Worm (Caenorhabditis elegans): ENCODE results near the gene cdh-7.

cdh-7 gene

ce11 chrII:14804259-14804899 lies 38.6 kb upstream of the cdh-7 start, which contains the start of gene W01D2.3 (continued):
- TF ChIP-seq nhr-11 (tag; optimal IDR thresholded peaks at IDR 0.05) (no peak), C38D4.7 (GFP tag; optimal IDR thresholded peaks at IDR 0.05) (peak; percentile 93), lin-11 (tag; optimal IDR thresholded peaks at IDR 0.05) (peak; percentile 84), dve-1 (tag; optimal IDR thresholded peaks at IDR 0.05) (peak; percentile 79), eyg-1 (tag; optimal IDR thresholded peaks at IDR 0.05) (peak; percentile 97), F13H6.1 (tag; optimal IDR thresholded peaks at IDR 0.05) (peak; percentile 87), pqm-1 (tag; optimal IDR thresholded peaks at IDR 0.05) (peak; percentile 31), ceh-34 (tag; optimal IDR thresholded peaks at IDR 0.05) (peak; percentile 96), tbx-7 (tag; optimal IDR thresholded peaks at IDR 0.05) (peak; percentile 71), pha-2 (tag; optimal IDR thresholded peaks at IDR 0.05) (peak; percentile 92), syd-9 (tag; optimal IDR thresholded peaks at IDR 0.05) (peak; percentile 78), ceh-14 (tag; optimal IDR thresholded peaks at IDR 0.05) (peak; percentile 95), K09A11.1 (tag; optimal IDR thresholded peaks at IDR 0.05; ENCODE audit: insufficient read depth) (peak; percentile 66), unc-42 (tag; optimal IDR thresholded peaks at IDR 0.05) (peak; percentile 61), tbx-2 (tag; optimal IDR thresholded peaks at IDR 0.05) (peak; percentile 93), elt-2 (tag; optimal IDR thresholded peaks at IDR 0.05) (peak; percentile 91), pha-4 (tag; optimal IDR thresholded peaks at IDR 0.05) (no peak)

ce11 chrII:14805686-14806085 lies 37.3 kb upstream of the cdh-7 start, which contains the start of gene srt-11:
TSS of gene srt-11 (plus strand) at chrII:14805986.
- TF ChIP-seq ceh-19 (GFP tag; optimal IDR thresholded peaks at IDR 0.05) (no peak), pag-3 (tag; optimal IDR thresholded peaks at IDR 0.05; ENCODE audit: borderline replicate concordance) (no peak), ceh-24 (tag; optimal IDR thresholded peaks at IDR 0.05) (no peak), gmeb-2 (tag; optimal IDR thresholded peaks at IDR 0.05) (no peak), unc-86 (tag; optimal IDR thresholded peaks at IDR 0.05) (no peak), F13H6.1 (tag; optimal IDR thresholded peaks at IDR 0.05) (no peak), tbx-7 (tag; optimal IDR thresholded peaks at IDR 0.05) (no peak), C38D4.7 (GFP tag; optimal IDR thresholded peaks at IDR 0.05) (no peak), elt-4 (tag; optimal IDR thresholded peaks at IDR 0.05) (no peak), madf-2 (tag; optimal IDR thresholded peaks at IDR 0.05) (no peak), ceh-6 (GFP tag; optimal IDR thresholded peaks at IDR 0.05) (no peak), unc-42 (tag; optimal IDR thresholded peaks at IDR 0.05) (no peak), che-1 (tag; optimal IDR thresholded peaks at IDR 0.05) (no peak), elt-2 (tag; optimal IDR thresholded peaks at IDR 0.05) (no peak), ceh-14 (tag; optimal IDR thresholded peaks at IDR 0.05) (no peak), nfya-1 (tag; optimal IDR thresholded peaks at IDR 0.05) (no peak), zip-5 (tag; optimal IDR thresholded peaks at IDR 0.05) (no peak), hlh-8 (tag; optimal IDR thresholded peaks at IDR 0.05) (no peak), rnt-1 (tag; optimal IDR thresholded peaks at IDR 0.05) (no peak), ets-4 (tag; optimal IDR thresholded peaks at IDR 0.05) (no peak)

ce11 chrII:14808686-14809085 lies 34.3 kb upstream of the cdh-7 start, which contains the start of gene W01D2.6:
TSS of gene W01D2.6 (plus strand) at chrII:14808986.
- no peak for TF ChIP-seq ahr-1 (tag; optimal IDR thresholded peaks at IDR 0.05)
- no peak for TF ChIP-seq sox-4 (tag; optimal IDR thresholded peaks at IDR 0.05)
- TF ChIP-seq zip-5 (tag; optimal IDR thresholded peaks at IDR 0.05) = no peak

DNA sequence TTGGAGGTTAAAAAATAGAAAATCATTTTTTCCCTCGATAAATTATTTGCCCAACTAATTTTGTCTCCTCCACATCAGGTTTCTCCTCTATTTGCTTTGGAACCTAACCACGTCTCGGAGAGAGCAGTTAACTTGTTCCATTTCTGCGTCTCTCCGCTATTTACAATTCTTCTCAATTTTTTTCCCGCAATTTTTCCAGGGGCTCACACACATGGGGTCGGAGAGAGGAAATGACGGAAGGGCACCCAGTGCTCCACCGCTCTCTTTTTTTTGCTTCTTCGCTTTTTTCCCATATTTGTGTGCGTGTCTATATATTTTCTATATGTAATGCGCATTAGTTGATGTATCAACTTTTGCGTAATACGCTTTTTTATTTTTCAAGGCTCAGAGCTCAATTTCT lies 32.4 kb upstream of the cdh-7 start:
- no peak for TF ChIP-seq dve-1 (tag; optimal IDR thresholded peaks at IDR 0.05)
- peak; percentile 4 for TF ChIP-seq ceh-18 (tag; optimal IDR thresholded peaks at IDR 0.05)
- TF ChIP-seq unc-42 (tag; optimal IDR thresholded peaks at IDR 0.05) = peak; percentile 41

DNA sequence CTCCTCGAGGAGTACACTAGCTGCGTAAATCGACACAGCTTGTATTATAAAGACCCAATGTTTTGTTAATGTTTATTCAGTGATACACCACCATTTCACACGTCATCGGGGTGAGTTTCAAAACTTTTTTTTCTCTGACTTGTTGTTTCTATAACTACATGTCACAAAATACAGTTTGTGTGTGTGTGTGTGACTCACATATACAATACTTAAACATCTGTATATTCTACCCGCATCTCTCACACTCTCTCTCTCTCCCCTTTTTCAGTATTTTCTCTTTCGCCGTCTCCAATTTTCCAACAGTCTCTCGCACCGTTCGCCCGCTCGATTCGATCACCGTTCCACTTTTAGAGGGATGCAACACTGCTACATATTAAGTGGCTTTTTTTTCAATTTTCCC lies 31.6 kb upstream of the cdh-7 start:
- TF ChIP-seq hlh-15 (tag; optimal IDR thresholded peaks at IDR 0.05) = no peak
- TF ChIP-seq nhr-11 (tag; optimal IDR thresholded peaks at IDR 0.05) = no peak
- TF ChIP-seq zip-5 (tag; optimal IDR thresholded peaks at IDR 0.05) = no peak
- no peak for TF ChIP-seq unc-55 (GFP tag; optimal IDR thresholded peaks at IDR 0.05)
- TF ChIP-seq unc-86 (tag; optimal IDR thresholded peaks at IDR 0.05) = no peak
- TF ChIP-seq tbx-7 (tag; optimal IDR thresholded peaks at IDR 0.05) = no peak
- TF ChIP-seq pat-9 (tag; optimal IDR thresholded peaks at IDR 0.05) = no peak
- TF ChIP-seq ama-1 (optimal IDR thresholded peaks at IDR 0.05) = no peak
- TF ChIP-seq ttx-3 (tag; optimal IDR thresholded peaks at IDR 0.05) = no peak
- TF ChIP-seq ceh-18 (tag; optimal IDR thresholded peaks at IDR 0.05) = no peak
- no peak for TF ChIP-seq hlh-13 (GFP tag; optimal IDR thresholded peaks at IDR 0.05)
- TF ChIP-seq ceh-30 (tag; optimal IDR thresholded peaks at IDR 0.05) = no peak
- no peak for TF ChIP-seq che-1 (tag; optimal IDR thresholded peaks at IDR 0.05)

All from whole organism, late embryonic.